Worm (Caenorhabditis elegans) whole organism, dauer: ENCODE data around the gene T26E4.9.
"Not testable (repeated sequence)": the region's sequence is repeated elsewhere in the genome, so short reads cannot be mapped to it uniquely, and the experiment has no call there.

Experiments
- unc-62 ChIP-seq: sonication (generic microtip); optimal IDR thresholded peaks from 2 replicates; lab custom pipeline; 2017; ENCODE audit warnings: missing biosample characterization, missing genetic modification reagents, missing genetic modification characterization

The T26E4.9 gene

DNA sequence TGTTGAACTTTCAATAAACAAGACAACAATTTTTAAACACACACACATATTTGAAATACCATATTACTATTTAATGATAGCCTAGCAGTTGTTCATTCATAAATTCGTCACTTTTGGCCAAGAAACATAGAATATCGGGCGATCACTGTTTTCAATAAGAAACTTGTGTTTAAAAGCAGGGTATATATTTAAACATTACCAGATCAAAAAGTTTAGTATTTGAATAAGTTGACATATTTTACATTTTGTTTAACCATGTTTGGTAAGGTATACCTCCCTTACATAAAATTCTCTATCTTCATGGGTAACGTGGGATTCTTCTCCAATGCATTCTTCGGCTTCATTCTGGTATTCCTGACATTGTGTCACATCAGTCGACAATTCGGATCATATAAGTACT, 47.8 kb downstream of the T26E4.9 start, which contains the start of gene str-8:
Gene str-8, plus strand, starts transcription at position 301 of the 400 bp plus-strand sequence.
- not testable (repeated sequence) for TF ChIP-seq unc-62 (GFP tag; lab: Kevin White, UChicago)

ce11 chrV:15752941-15753340, 49.6 kb downstream of the T26E4.9 start, which contains the start of gene str-5:
str-5 (plus strand) TSS chrV:15753241.
- not testable (repeated sequence) for TF ChIP-seq unc-62 (GFP tag; lab: Kevin White, UChicago)

DNA sequence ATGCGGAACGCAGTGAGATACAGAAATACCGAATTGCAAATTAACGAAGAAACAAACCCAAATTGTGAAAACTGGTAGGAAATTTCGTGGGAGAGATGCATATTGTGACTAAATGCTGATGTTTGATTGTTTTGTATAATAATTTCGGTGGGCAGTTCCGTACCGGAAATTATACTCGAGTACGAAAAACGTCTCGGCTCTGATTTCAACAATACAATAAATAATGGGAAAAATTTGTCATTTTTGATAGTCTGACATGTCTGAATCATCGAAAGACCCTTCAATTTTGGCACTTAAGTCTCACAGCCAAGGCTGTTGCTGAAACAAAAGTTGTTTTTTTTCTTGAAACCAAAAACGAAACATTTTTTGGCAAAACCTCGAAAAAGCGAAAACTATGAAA, 50.5 kb downstream of the T26E4.9 start, which contains the start of gene str-43:
Gene str-43, minus strand, starts transcription at position 101 of the 400 bp plus-strand sequence.
- no peak for TF ChIP-seq unc-62 (GFP tag; lab: Kevin White, UChicago)

- no peak for TF ChIP-seq unc-62 (GFP tag; lab: Kevin White, UChicago)
These were observed 52.4 kb downstream of the T26E4.9 start, which contains the start of gene str-6 for ce11 chrV:15750130-15750529. str-6 (minus strand) TSS chrV:15750230.
